Worm (Caenorhabditis elegans) whole organism, L1 larva: ENCODE data around the gene R05A10.1.
A peak's percentile ranks its signal among the peaks of the same experiment; 100 is the strongest.

Source experiments
- C04F5.9 ChIP-seq: sonication (generic microtip); optimal IDR thresholded peaks from 2 replicates; lab custom pipeline; 2016; ENCODE audit warnings: missing genetic modification characterization, missing compliant biosample characterization
- C16A3.4 ChIP-seq: fragments of 150-350 bp; optimal IDR thresholded peaks from 2 replicates; lab custom pipeline; 2014; ENCODE audit warnings: missing biosample characterization, missing genetic modification characterization
- aha-1 ChIP-seq: fragments of 150-350 bp; optimal IDR thresholded peaks from 2 replicates; lab custom pipeline; 2014; ENCODE audit warnings: missing biosample characterization, missing genetic modification characterization
- alr-1 ChIP-seq: fragments of 200-800 bp; sonication (Bioruptor generic); optimal IDR thresholded peaks from 2 replicates; lab custom pipeline; 2018; ENCODE audit warnings: borderline replicate concordance, mild to moderate bottlenecking, missing genetic modification characterization, missing compliant biosample characterization
- aly-2 ChIP-seq: fragments of 150-350 bp; optimal IDR thresholded peaks from 2 replicates; lab custom pipeline; 2014; ENCODE audit warnings: missing biosample characterization, missing genetic modification characterization
- ama-1 ChIP-seq: fragments of 150-350 bp; optimal IDR thresholded peaks from 2 replicates; lab custom pipeline; 2014
- ceh-63 ChIP-seq: fragments of 200-800 bp; sonication (Bioruptor generic); optimal IDR thresholded peaks from 2 replicates; lab custom pipeline; 2018; ENCODE audit warnings: mild to moderate bottlenecking, missing genetic modification characterization, missing compliant biosample characterization
- ceh-8 ChIP-seq: fragments of 200-800 bp; sonication (Bioruptor generic); optimal IDR thresholded peaks from 2 replicates; lab custom pipeline; 2018; ENCODE audit warnings: mild to moderate bottlenecking, missing genetic modification characterization, moderate library complexity, missing compliant biosample characterization
- ceh-88 ChIP-seq: fragments of 200-800 bp; sonication (Bioruptor generic); IDR thresholded peaks from 2 replicates; pipeline ENCODE4 v1.3.6; 2022; ENCODE audit warnings: missing genetic modification characterization, missing compliant biosample characterization
- ceh-90 ChIP-seq: sonication (generic microtip); optimal IDR thresholded peaks from 2 replicates; lab custom pipeline; 2016; ENCODE audit warnings: missing genetic modification characterization, missing compliant biosample characterization
- ces-1 ChIP-seq: fragments of 150-350 bp; optimal IDR thresholded peaks from 2 replicates; lab custom pipeline; 2014; ENCODE audit warnings: missing biosample characterization, missing genetic modification reagents, missing genetic modification characterization
- dpl-1 ChIP-seq, 3 experiments: fragments of 150-350 bp in 2 of 3; sonication (generic microtip) in 1 of 3; optimal IDR thresholded peaks; 2 replicates each; lab custom pipeline; 2014 to 2017; ENCODE audit warnings: missing biosample characterization in 3 of 3, missing genetic modification characterization in 3 of 3, missing genetic modification reagents in 3 of 3
- dsc-1 ChIP-seq: sonication (generic microtip); optimal IDR thresholded peaks from 2 replicates; lab custom pipeline; 2016; ENCODE audit warnings: mild to moderate bottlenecking, missing genetic modification characterization, missing compliant biosample characterization
- efl-1 ChIP-seq, 4 experiments: fragments of 150-350 bp; optimal IDR thresholded peaks in 3 of 4; peaks in 1 of 4; 1 replicate in 1 of 4; 2 replicates in 3 of 4; lab custom pipeline; 2014; ENCODE audit warnings: missing biosample characterization in 2 of 4, missing genetic modification characterization in 2 of 4, missing genetic modification reagents in 2 of 4
- efl-3 ChIP-seq: fragments of 200-800 bp; sonication (Bioruptor generic); optimal IDR thresholded peaks from 2 replicates; lab custom pipeline; 2018; ENCODE audit warnings: mild to moderate bottlenecking, missing genetic modification characterization, missing compliant biosample characterization
- egl-13 ChIP-seq: sonication (generic microtip); optimal IDR thresholded peaks from 2 replicates; lab custom pipeline; 2016; ENCODE audit warnings: missing genotype, missing genetic modification reagents, missing genetic modification characterization, missing compliant biosample characterization
- elt-2 ChIP-seq: sonication (generic microtip); optimal IDR thresholded peaks from 2 replicates; lab custom pipeline; 2016; ENCODE audit warnings: missing genetic modification characterization, mild to moderate bottlenecking, inconsistent platforms, missing compliant biosample characterization, missing genetic modification reagents
- fkh-10 ChIP-seq: sonication (generic microtip); optimal IDR thresholded peaks from 2 replicates; lab custom pipeline; 2017; ENCODE audit warnings: missing biosample characterization, missing genetic modification reagents, missing genetic modification characterization
- fkh-4 ChIP-seq: sonication (generic microtip); optimal IDR thresholded peaks from 2 replicates; lab custom pipeline; 2016; ENCODE audit warnings: missing compliant biosample characterization, missing genetic modification characterization, borderline replicate concordance
- fkh-8 ChIP-seq: sonication (generic microtip); optimal IDR thresholded peaks from 2 replicates; lab custom pipeline; 2016; ENCODE audit warnings: mild to moderate bottlenecking, missing genetic modification characterization, missing compliant biosample characterization
- hlh-17 ChIP-seq: fragments of 200-800 bp; sonication (Bioruptor generic); optimal IDR thresholded peaks from 2 replicates; lab custom pipeline; 2018; ENCODE audit warnings: missing genetic modification characterization, mild to moderate bottlenecking, missing compliant biosample characterization, moderate library complexity, borderline replicate concordance
- isw-1 ChIP-seq: fragments of 200-800 bp; sonication (Bioruptor generic); IDR thresholded peaks from 2 replicates; pipeline ENCODE4 v1.3.6; 2022; ENCODE audit warnings: missing genetic modification characterization, missing compliant biosample characterization
- lin-13 ChIP-seq: fragments of 150-350 bp; optimal IDR thresholded peaks from 2 replicates; lab custom pipeline; 2014; ENCODE audit warnings: missing biosample characterization, missing genetic modification reagents, missing genetic modification characterization
- lin-14 ChIP-seq: fragments of 200-800 bp; sonication (Bioruptor generic); optimal IDR thresholded peaks from 2 replicates; lab custom pipeline; 2018; ENCODE audit warnings: mild to moderate bottlenecking, missing genetic modification characterization, moderate library complexity, missing compliant biosample characterization
- lin-15B ChIP-seq: fragments of 150-350 bp; sonication (generic microtip); optimal IDR thresholded peaks from 3 replicates; lab custom pipeline; 2014; ENCODE audit warnings: missing biosample characterization, missing genetic modification characterization
- mab-9 ChIP-seq: fragments of 200-800 bp; sonication (Bioruptor generic); IDR thresholded peaks from 2 replicates; pipeline ENCODE4 v1.3.6; 2022; ENCODE audit warnings: missing genetic modification reagents, missing genetic modification characterization, missing compliant biosample characterization
- mdl-1 ChIP-seq, 2 experiments: fragments of 150-350 bp; optimal IDR thresholded peaks; 2 replicates each; lab custom pipeline; 2014 to 2017; ENCODE audit warnings: missing biosample characterization in 2 of 2, missing genetic modification characterization in 2 of 2, inconsistent platforms in 1 of 2
- nhr-47 ChIP-seq: sonication (generic microtip); optimal IDR thresholded peaks from 2 replicates; lab custom pipeline; 2016; ENCODE audit warnings: mild to moderate bottlenecking, missing genetic modification characterization, moderate library complexity, missing compliant biosample characterization
- nhr-76 ChIP-seq: sonication (generic microtip); optimal IDR thresholded peaks from 2 replicates; lab custom pipeline; 2017; ENCODE audit warnings: missing biosample characterization, missing genetic modification characterization
- nhr-84 ChIP-seq: sonication (generic microtip); optimal IDR thresholded peaks from 2 replicates; lab custom pipeline; 2017; ENCODE audit warnings: missing biosample characterization, missing genetic modification characterization
- nhr-90 ChIP-seq: sonication (generic microtip); optimal IDR thresholded peaks from 2 replicates; lab custom pipeline; 2016; ENCODE audit warnings: mild to moderate bottlenecking, missing genetic modification characterization, missing compliant biosample characterization; ENCODE audit not compliant: poor library complexity
- pag-3 ChIP-seq: sonication (generic microtip); optimal IDR thresholded peaks from 2 replicates; lab custom pipeline; 2017; ENCODE audit warnings: missing genetic modification characterization, mild to moderate bottlenecking, missing compliant biosample characterization, antibody characterized with exemption, borderline replicate concordance; ENCODE audit not compliant: insufficient read depth
- pqm-1 ChIP-seq: sonication (generic microtip); optimal IDR thresholded peaks from 3 replicates; lab custom pipeline; 2017; ENCODE audit warnings: missing biosample characterization, missing genetic modification characterization
- skn-1 ChIP-seq: fragments of 150-350 bp; optimal IDR thresholded peaks from 2 replicates; lab custom pipeline; 2014; ENCODE audit warnings: missing biosample characterization, missing genetic modification characterization
- snpc-4 ChIP-seq: fragments of 150-350 bp; optimal IDR thresholded peaks from 2 replicates; lab custom pipeline; 2014; ENCODE audit warnings: missing biosample characterization, missing genetic modification characterization
- tlp-1 ChIP-seq: fragments of 150-350 bp; optimal IDR thresholded peaks from 2 replicates; lab custom pipeline; 2014; ENCODE audit warnings: missing biosample characterization, missing genetic modification characterization
- unc-62 ChIP-seq: fragments of 150-350 bp; optimal IDR thresholded peaks from 2 replicates; lab custom pipeline; 2014; ENCODE audit warnings: missing biosample characterization, missing genetic modification reagents, missing genetic modification characterization
- unc-98 ChIP-seq: fragments of 200-800 bp; sonication (Bioruptor generic); IDR thresholded peaks from 2 replicates; pipeline ENCODE4 v1.3.6; 2022; ENCODE audit warnings: missing genetic modification characterization, missing compliant biosample characterization
- vab-15 ChIP-seq: sonication (generic microtip); optimal IDR thresholded peaks from 2 replicates; lab custom pipeline; 2017; ENCODE audit warnings: missing genotype, mild to moderate bottlenecking, missing genetic modification characterization, missing compliant biosample characterization
- zag-1 ChIP-seq: fragments of 150-350 bp; optimal IDR thresholded peaks from 2 replicates; lab custom pipeline; 2014; ENCODE audit warnings: missing biosample characterization, missing genetic modification characterization
- ztf-4 ChIP-seq: fragments of 150-350 bp; optimal IDR thresholded peaks from 2 replicates; lab custom pipeline; 2014; ENCODE audit warnings: missing biosample characterization, missing genetic modification characterization

The R05A10.1 gene

ce11 chrIV:14177058-14177457 is 5.1 kb upstream of the R05A10.1 start, which contains the start of gene R05A10.2:
R05A10.2 (plus strand) TSS chrIV:14177271.
- TF ChIP-seq efl-1 (optimal IDR thresholded peaks at IDR 0.05; lab: Kevin White, UChicago): no peak
- TF ChIP-seq efl-1 (GFP tag; optimal IDR thresholded peaks at IDR 0.05 in 1 of 2; lab: Kevin White, UChicago): peak in 1 of 2 experiments; percentile 71
- no peak for TF ChIP-seq zag-1 (tag; lab: Kevin White, UChicago)

ce11 chrIV:14186264-14186663 is 4.1 kb downstream of the R05A10.1 start:
- TF ChIP-seq efl-1 (optimal IDR thresholded peaks at IDR 0.05; lab: Kevin White, UChicago) (no peak), efl-1 (GFP tag; optimal IDR thresholded peaks at IDR 0.05 in 1 of 2; lab: Kevin White, UChicago) (peak in 1 of 2 experiments; percentile 91), mdl-1 (tag; optimal IDR thresholded peaks at IDR 0.05; lab: Kevin White, UChicago) (no peak)

- TF ChIP-seq elt-2 (tag; lab: Kevin White, UChicago): no peak
- TF ChIP-seq vab-15 (tag; lab: Kevin White, UChicago): no peak
- no peak for TF ChIP-seq egl-13 (tag; lab: Kevin White, UChicago)
Measured at ce11 chrIV:14191919-14192318, 9.7 kb downstream of the R05A10.1 start, which contains the start of gene K01G12.22. K01G12.22 (plus strand) TSS chrIV:14192219.

ce11 chrIV:14193196-14193595 is 11.0 kb downstream of the R05A10.1 start, which contains the start of gene K01G12.3:
K01G12.3 (plus strand) TSS chrIV:14193496.
- TF ChIP-seq ces-1 (no peak), unc-62 (no peak), fkh-8 (tag; lab: Kevin White, UChicago) (no peak)
- TF ChIP-seq, all 84 proteins: peak for 0

- TF ChIP-seq tlp-1 (tag; lab: Kevin White, UChicago) (no peak), pqm-1 (tag; lab: Kevin White, UChicago) (no peak), aly-2 (tag; lab: Kevin White, UChicago) (no peak), nhr-76 (tag; lab: Kevin White, UChicago) (no peak), ceh-90 (tag; lab: Kevin White, UChicago) (no peak), nhr-84 (tag; lab: Kevin White, UChicago) (no peak), C04F5.9 (no peak), nhr-90 (tag; lab: Kevin White, UChicago) (no peak), snpc-4 (tag; lab: Kevin White, UChicago) (no peak), isw-1 (GFP tag; lab: Robert Waterston, UW) (no peak), mdl-1 (tag; optimal IDR thresholded peaks at IDR 0.05; lab: Kevin White, UChicago) (no peak), ceh-8 (GFP tag; lab: Kevin White, UChicago) (no peak), nhr-47 (tag; lab: Kevin White, UChicago) (no peak), ces-1 (no peak), efl-3 (GFP tag; lab: Kevin White, UChicago) (no peak), ceh-63 (GFP tag; lab: Kevin White, UChicago) (no peak), lin-15B (tag; lab: Kevin White, UChicago) (no peak), pag-3 (no peak), mab-9 (GFP tag; lab: Robert Waterston, UW) (no peak)
Measured at ce11 chrIV:14194317-14194716, 12.1 kb downstream of the R05A10.1 start.

- TF ChIP-seq lin-14 (GFP tag; lab: Kevin White, UChicago) (no peak), unc-98 (GFP tag; lab: Robert Waterston, UW) (no peak), dsc-1 (tag; lab: Kevin White, UChicago) (no peak), skn-1 (tag; lab: Kevin White, UChicago) (no peak), alr-1 (no peak), dpl-1 (GFP tag; optimal IDR thresholded peaks at IDR 0.05; lab: Kevin White, UChicago) (no peak), fkh-4 (no peak), egl-13 (tag; lab: Kevin White, UChicago) (no peak), C16A3.4 (tag; lab: Kevin White, UChicago) (no peak), mdl-1 (tag; optimal IDR thresholded peaks at IDR 0.05; lab: Kevin White, UChicago) (no peak), ama-1 (lab: Kevin White, UChicago) (no peak), ceh-90 (tag; lab: Kevin White, UChicago) (no peak), fkh-10 (no peak), hlh-17 (GFP tag; lab: Kevin White, UChicago) (no peak), ces-1 (no peak), ceh-88 (GFP tag; lab: Robert Waterston, UW) (no peak), lin-13 (GFP tag; lab: Kevin White, UChicago) (no peak), ztf-4 (no peak), aha-1 (tag; lab: Kevin White, UChicago) (no peak)
Measured at ce11 chrIV:14196176-14196575, 14.0 kb downstream of the R05A10.1 start, which contains the start of gene F02H6.2. F02H6.2 (plus strand) TSS chrIV:14196476.
